Fruit fly (Drosophila melanogaster) whole organism, embryonic: Measurements from ENCODE around the gene Cyp4ac2.

Source experiments
- CG13424 ChIP-seq: fragments of 200-800 bp; sonication (Bioruptor generic); optimal IDR thresholded peaks from 2 replicates; lab custom pipeline; 2019; ENCODE audit warnings: missing biosample characterization, mild to moderate bottlenecking, missing genetic modification characterization, moderate library complexity
- CG18011 ChIP-seq: fragments of 200-800 bp; sonication (Bioruptor generic); optimal IDR thresholded peaks from 2 replicates; lab custom pipeline; 2017; ENCODE audit warnings: missing biosample characterization, missing genetic modification characterization, mild to moderate bottlenecking, moderate library complexity, missing genotype
- CG6683 ChIP-seq: fragments of 200-800 bp; sonication (Bioruptor generic); optimal IDR thresholded peaks from 2 replicates; lab custom pipeline; 2017; ENCODE audit warnings: missing biosample characterization, mild to moderate bottlenecking, missing genetic modification characterization, missing genetic modification reagents
- CG8478 ChIP-seq: fragments of >200 bp; optimal IDR thresholded peaks from 2 replicates; lab custom pipeline; 2018
- CrebB ChIP-seq: fragments of 200-800 bp; sonication (Bioruptor generic); optimal IDR thresholded peaks from 3 replicates; lab custom pipeline; 2018; ENCODE audit warnings: missing biosample characterization, mild to moderate bottlenecking, missing genetic modification characterization
- Dfd ChIP-seq, 2 experiments: fragments of >200 bp; optimal IDR thresholded peaks; 2 replicates each; lab custom pipeline; 2017; ENCODE audit warnings: missing biosample characterization in 2 of 2, missing genetic modification characterization in 2 of 2
- Lim3 ChIP-seq: fragments of 200-800 bp; sonication (Bioruptor generic); IDR thresholded peaks from 2 replicates; pipeline ENCODE4 v1.3.6; 2022; ENCODE audit warnings: missing biosample characterization, missing genetic modification characterization
- Usf ChIP-seq: fragments of 200-800 bp; sonication (Bioruptor generic); optimal IDR thresholded peaks from 2 replicates; lab custom pipeline; 2017; ENCODE audit warnings: missing genotype, missing biosample characterization, missing genetic modification characterization
- gcm ChIP-seq: fragments of 200-800 bp; sonication (Bioruptor generic); optimal IDR thresholded peaks from 2 replicates; lab custom pipeline; 2019; ENCODE audit warnings: missing biosample characterization, mild to moderate bottlenecking, missing genetic modification characterization, moderate library complexity
- gcm2 ChIP-seq: fragments of 200-800 bp; sonication (Bioruptor generic); optimal IDR thresholded peaks from 2 replicates; lab custom pipeline; 2016; ENCODE audit warnings: missing biosample characterization, missing genetic modification characterization
- grn ChIP-seq: fragments of 200-800 bp; sonication (Bioruptor generic); optimal IDR thresholded peaks from 3 replicates; lab custom pipeline; 2017; ENCODE audit warnings: missing biosample characterization, missing genetic modification characterization
- gsb ChIP-seq: fragments of 200-800 bp; sonication (Bioruptor generic); IDR thresholded peaks from 2 replicates; pipeline ENCODE4 v1.3.6; 2022; ENCODE audit warnings: missing biosample characterization, missing genetic modification characterization
- insv ChIP-seq, 2 experiments: fragments of 200-800 bp; sonication (Bioruptor generic); optimal IDR thresholded peaks; 3 replicates each; lab custom pipeline; 2016 to 2018; ENCODE audit warnings: missing biosample characterization in 2 of 2, missing genetic modification characterization in 2 of 2

- TF ChIP-seq CG18011 (GFP tag; lab: Kevin White, UChicago) (no peak), gcm (GFP tag; lab: Kevin White, UChicago) (no peak), insv (GFP tag; optimal IDR thresholded peaks at IDR 0.05; lab: Kevin White, UChicago) (no peak), CG8478 (lab: Kevin White, UChicago) (no peak), grn (GFP tag; lab: Kevin White, UChicago) (no peak), gcm2 (no peak), Usf (GFP tag; lab: Kevin White, UChicago) (no peak), CG13424 (tag; lab: Kevin White, UChicago) (no peak), Lim3 (no peak), gsb (GFP tag; lab: Robert Waterston, UW) (no peak), CG6683 (GFP tag; lab: Kevin White, UChicago) (no peak), Dfd (GFP tag; optimal IDR thresholded peaks at IDR 0.05; lab: Kevin White, UChicago) (no peak), CrebB (tag; lab: Kevin White, UChicago) (no peak)
Observed at dm6 chr2L:5264157-5264556, 2.0 kb upstream of the Cyp4ac2 start.
